Fruit fly (Drosophila melanogaster): ENCODE data around the gene KrT95D.

Gene KrT95D

dm6 chr3R:24054227-24054626 is 22.6 kb upstream of the KrT95D start, which contains the start of gene CG6000 (continued):
- TF ChIP-seq Vsx1 (GFP tag; optimal IDR thresholded peaks at IDR 0.05) (no peak), so (GFP tag; IDR thresholded peaks at IDR 0.05) (no peak), onecut (GFP tag; IDR thresholded peaks at IDR 0.05) (no peak), CG12071 (GFP tag; optimal IDR thresholded peaks at IDR 0.05) (no peak)

dm6 chr3R:24053506-24054102 is 22.0 kb upstream of the KrT95D start:
- TF ChIP-seq CG7963 (GFP tag; IDR thresholded peaks at IDR 0.05; ENCODE audit: partially characterized antibody) (peak; percentile 39; the same call in 1 of the 3 replicates), Med (GFP tag) (peak; percentile 73), chinmo (GFP tag; IDR thresholded peaks at IDR 0.05; ENCODE audit: partially characterized antibody) (0 out of 4 replicates have a peak, but pooled peaks have one; percentile 33), CG34376 (GFP tag; optimal IDR thresholded peaks at IDR 0.05) (peak; percentile 39), CG15011 (GFP tag; optimal IDR thresholded peaks at IDR 0.05) (no peak), fd96Cb (tag; optimal IDR thresholded peaks at IDR 0.05) (no peak), Ssrp (tag; optimal IDR thresholded peaks at IDR 0.05) (no peak), sens-2 (GFP tag; IDR thresholded peaks at IDR 0.05) (no peak), ftz-f1 (GFP tag; optimal IDR thresholded peaks at IDR 0.05) (peak; percentile 29), dimm (GFP tag; IDR thresholded peaks at IDR 0.05) (no peak), CG10321 (GFP tag; IDR thresholded peaks at IDR 0.05) (no peak), crc (GFP tag; optimal IDR thresholded peaks at IDR 0.05) (no peak), amos (GFP tag; IDR thresholded peaks at IDR 0.05; ENCODE audit: partially characterized antibody) (no peak), HmgZ (tag; optimal IDR thresholded peaks at IDR 0.05) (peak; percentile 25), pum (GFP tag; optimal IDR thresholded peaks at IDR 0.05) (no peak), Gug (GFP tag; IDR thresholded peaks at IDR 0.05) (no peak), Dbx (GFP tag; IDR thresholded peaks at IDR 0.05) (0 out of 3 replicates have a peak, but pooled peaks have one; percentile 14), cwo (GFP tag; optimal IDR thresholded peaks at IDR 0.05) (peak; percentile 53), emc (GFP tag; optimal IDR thresholded peaks at IDR 0.05) (no peak), CG6791 (GFP tag; IDR thresholded peaks at IDR 0.05; ENCODE audit: partially characterized antibody) (0 out of 3 replicates have a peak, but pooled peaks have one; percentile 21), lab (GFP tag; optimal IDR thresholded peaks at IDR 0.05) (peak; percentile 6), CG18262 (tag; optimal IDR thresholded peaks at IDR 0.05) (no peak), grn (GFP tag; optimal IDR thresholded peaks at IDR 0.05) (peak; percentile 9), onecut (GFP tag; IDR thresholded peaks at IDR 0.05) (no peak), sug (tag; optimal IDR thresholded peaks at IDR 0.05) (peak; percentile 91), CG32772 (GFP tag; IDR thresholded peaks at IDR 0.05) (no peak), CG10543 (GFP tag; optimal IDR thresholded peaks at IDR 0.05) (peak; percentile 50), CG11398 (GFP tag; optimal IDR thresholded peaks at IDR 0.05) (no peak), Hey (tag; optimal IDR thresholded peaks at IDR 0.05) (no peak), CTCF (GFP tag; optimal IDR thresholded peaks at IDR 0.05) (no peak), ap (GFP tag; IDR thresholded peaks at IDR 0.05) (no peak), rib (GFP tag; IDR thresholded peaks at IDR 0.05) (peak; percentile 22; the same call in 1 of the 2 replicates), mam (GFP tag; optimal IDR thresholded peaks at IDR 0.05) (no peak), Dip3 (GFP tag; optimal IDR thresholded peaks at IDR 0.05) (no peak), CG13624 (GFP tag; optimal IDR thresholded peaks at IDR 0.05) (no peak), gro (GFP tag; optimal IDR thresholded peaks at IDR 0.05) (no peak), exex (tag; optimal IDR thresholded peaks at IDR 0.05) (peak; percentile 52), vfl (GFP tag; optimal IDR thresholded peaks at IDR 0.05) (no peak), D19B (GFP tag; optimal IDR thresholded peaks at IDR 0.05) (peak; percentile 18), Doc3 (GFP tag; IDR thresholded peaks at IDR 0.05; ENCODE audit: partially characterized antibody) (no peak), maf-S (GFP tag; optimal IDR thresholded peaks at IDR 0.05) (no peak), CG1832 (GFP tag; optimal IDR thresholded peaks at IDR 0.05) (no peak), eve (GFP tag; optimal IDR thresholded peaks at IDR 0.05) (no peak), Meics (GFP tag; optimal IDR thresholded peaks at IDR 0.05) (no peak), CG7357 (GFP tag; IDR thresholded peaks at IDR 0.05) (no peak), NC2β (GFP tag; optimal IDR thresholded peaks at IDR 0.05) (no peak)

Data from whole organism, embryonic.